Fruit fly (Drosophila melanogaster) whole organism, embryonic: ENCODE data around the gene Jupiter.

Experiments used
- Abd-B ChIP-seq: fragments of 200-800 bp; sonication (Bioruptor generic); optimal IDR thresholded peaks from 2 replicates; lab custom pipeline; 2018; ENCODE audit warnings: missing biosample characterization, mild to moderate bottlenecking, missing genetic modification characterization, moderate library complexity
- Adf1 ChIP-seq: fragments of 200-800 bp; sonication (Bioruptor generic); IDR thresholded peaks from 2 replicates; pipeline ENCODE4 v1.3.6; 2022; ENCODE audit warnings: missing biosample characterization, missing genetic modification characterization
- Asciz ChIP-seq: fragments of 200-800 bp; sonication (Bioruptor generic); optimal IDR thresholded peaks from 2 replicates; lab custom pipeline; 2017; ENCODE audit warnings: missing biosample characterization, mild to moderate bottlenecking, missing genetic modification characterization, missing genetic modification reagents
- C15 ChIP-seq: fragments of 200-800 bp; sonication (Bioruptor generic); IDR thresholded peaks from 3 replicates; pipeline ENCODE4 v1.3.6; 2022; ENCODE audit warnings: missing biosample characterization, missing genetic modification characterization
- CG10147 ChIP-seq: fragments of 200-800 bp; sonication (Bioruptor generic); optimal IDR thresholded peaks from 2 replicates; lab custom pipeline; 2019; ENCODE audit warnings: missing biosample characterization, mild to moderate bottlenecking, missing genetic modification characterization, moderate library complexity
- CG10366 ChIP-seq: fragments of 200-800 bp; sonication (Bioruptor generic); IDR thresholded peaks from 2 replicates; pipeline ENCODE4 v1.3.6; 2022; ENCODE audit warnings: missing biosample characterization, missing genetic modification characterization
- CG10543 ChIP-seq: fragments of 200-800 bp; sonication (Bioruptor generic); optimal IDR thresholded peaks from 3 replicates; lab custom pipeline; 2017; ENCODE audit warnings: missing biosample characterization, mild to moderate bottlenecking, missing genetic modification characterization, moderate library complexity
- CG11398 ChIP-seq: fragments of 200-800 bp; sonication (Bioruptor generic); optimal IDR thresholded peaks from 2 replicates; lab custom pipeline; 2016; ENCODE audit warnings: missing biosample characterization, missing genetic modification characterization
- CG13894 ChIP-seq: fragments of 200-800 bp; sonication (Bioruptor generic); optimal IDR thresholded peaks from 3 replicates; lab custom pipeline; 2018; ENCODE audit warnings: missing biosample characterization, mild to moderate bottlenecking, missing genetic modification characterization, moderate library complexity
- CG16779 ChIP-seq: fragments of 200-800 bp; sonication (Bioruptor generic); IDR thresholded peaks from 2 replicates; pipeline ENCODE4 v1.3.6; 2022; ENCODE audit warnings: missing biosample characterization, missing genetic modification characterization
- CG17802 ChIP-seq: fragments of 200-800 bp; sonication (Bioruptor generic); optimal IDR thresholded peaks from 2 replicates; lab custom pipeline; 2018; ENCODE audit warnings: missing biosample characterization, mild to moderate bottlenecking, missing genetic modification characterization, moderate library complexity
- CG17829 ChIP-seq: fragments of 200-800 bp; optimal IDR thresholded peaks from 2 replicates; lab custom pipeline; 2019; ENCODE audit warnings: missing biosample characterization, mild to moderate bottlenecking, missing genetic modification characterization, moderate library complexity
- CG18262 ChIP-seq: fragments of 200-800 bp; optimal IDR thresholded peaks from 3 replicates; lab custom pipeline; 2019; ENCODE audit warnings: missing biosample characterization, mild to moderate bottlenecking, missing genetic modification characterization, moderate library complexity
- CG18599 ChIP-seq: fragments of 200-800 bp; sonication (Bioruptor generic); optimal IDR thresholded peaks from 3 replicates; lab custom pipeline; 2017; ENCODE audit warnings: missing biosample characterization, missing genetic modification characterization, mild to moderate bottlenecking, moderate library complexity, missing genetic modification reagents
- CG2202 ChIP-seq: fragments of 200-800 bp; sonication (Bioruptor generic); optimal IDR thresholded peaks from 2 replicates; lab custom pipeline; 2018; ENCODE audit warnings: missing biosample characterization, mild to moderate bottlenecking, missing genetic modification characterization
- CG30403 ChIP-seq: fragments of 200-800 bp; sonication (Bioruptor generic); optimal IDR thresholded peaks from 3 replicates; lab custom pipeline; 2016; ENCODE audit warnings: missing biosample characterization, missing genetic modification characterization
- CG31224 ChIP-seq: fragments of 200-800 bp; sonication (Bioruptor generic); IDR thresholded peaks from 2 replicates; pipeline ENCODE4 v1.3.6; 2022; ENCODE audit warnings: missing biosample characterization, missing genetic modification characterization
- CG32772 ChIP-seq: fragments of 200-800 bp; sonication (Bioruptor generic); IDR thresholded peaks from 2 replicates; pipeline ENCODE4 v1.3.6; 2022; ENCODE audit warnings: missing biosample characterization, missing genetic modification characterization
- CG7963 ChIP-seq: fragments of 200-800 bp; sonication (Bioruptor generic); IDR thresholded peaks from 3 replicates; pipeline ENCODE4 v1.3.6; 2022; ENCODE audit warnings: missing biosample characterization, missing genetic modification characterization; ENCODE audit not compliant: partially characterized antibody
- Dbx ChIP-seq: fragments of 200-800 bp; sonication (Bioruptor generic); IDR thresholded peaks from 3 replicates; pipeline ENCODE4 v1.3.6; 2022; ENCODE audit warnings: missing biosample characterization, missing genetic modification characterization
- Dfd ChIP-seq, 2 experiments: fragments of >200 bp; optimal IDR thresholded peaks; 2 replicates each; lab custom pipeline; 2017; ENCODE audit warnings: missing biosample characterization in 2 of 2, missing genetic modification characterization in 2 of 2
- Dip2 ChIP-seq: fragments of 200-800 bp; sonication (Bioruptor generic); IDR thresholded peaks from 2 replicates; pipeline ENCODE4 v1.3.6; 2022; ENCODE audit warnings: missing biosample characterization, missing genetic modification characterization
- Dip3 ChIP-seq: fragments of 200-800 bp; sonication (Bioruptor generic); optimal IDR thresholded peaks from 3 replicates; lab custom pipeline; 2016; ENCODE audit warnings: missing biosample characterization, missing genetic modification characterization
- Gsc ChIP-seq: fragments of 200-800 bp; sonication (Bioruptor generic); IDR thresholded peaks from 2 replicates; pipeline ENCODE4 v1.3.6; 2022; ENCODE audit warnings: missing biosample characterization, missing genetic modification characterization
- Gug ChIP-seq: fragments of 200-800 bp; sonication (Bioruptor generic); IDR thresholded peaks from 4 replicates; pipeline ENCODE4 v1.3.6; 2022; ENCODE audit warnings: missing biosample characterization, missing genetic modification characterization
- HmgZ ChIP-seq: fragments of 200-800 bp; sonication (Bioruptor generic); optimal IDR thresholded peaks from 2 replicates; lab custom pipeline; 2018; ENCODE audit warnings: missing biosample characterization, mild to moderate bottlenecking, missing genetic modification characterization
- Hr3 ChIP-seq: fragments of 200-800 bp; sonication (Bioruptor generic); optimal IDR thresholded peaks from 3 replicates; lab custom pipeline; 2016; ENCODE audit warnings: missing biosample characterization, missing genetic modification characterization
- Rx ChIP-seq: fragments of 200-800 bp; sonication (Bioruptor generic); IDR thresholded peaks from 2 replicates; pipeline ENCODE4 v1.3.6; 2022; ENCODE audit warnings: missing biosample characterization, missing genetic modification characterization
- Sin3A ChIP-seq: fragments of >200 bp; optimal IDR thresholded peaks from 2 replicates; lab custom pipeline; 2018
- Tbp ChIP-seq: fragments of >200 bp; optimal IDR thresholded peaks from 2 replicates; lab custom pipeline; 2018; ENCODE audit warnings: missing biosample characterization, missing genetic modification characterization
- abd-A ChIP-seq: fragments of 200-800 bp; sonication (Bioruptor generic); optimal IDR thresholded peaks from 3 replicates; lab custom pipeline; 2019; ENCODE audit warnings: missing biosample characterization, mild to moderate bottlenecking, missing genetic modification characterization, moderate library complexity
- caup ChIP-seq: fragments of 200-800 bp; sonication (Bioruptor generic); optimal IDR thresholded peaks from 3 replicates; lab custom pipeline; 2017; ENCODE audit warnings: missing biosample characterization, mild to moderate bottlenecking, missing genetic modification characterization, moderate library complexity; ENCODE audit not compliant: severe bottlenecking
- chm ChIP-seq: fragments of 200-800 bp; sonication (Bioruptor generic); IDR thresholded peaks from 2 replicates; pipeline ENCODE4 v1.3.6; 2022; ENCODE audit warnings: missing biosample characterization, missing genetic modification characterization
- dm ChIP-seq: fragments of 200-800 bp; sonication (Bioruptor generic); optimal IDR thresholded peaks from 3 replicates; lab custom pipeline; 2016; ENCODE audit warnings: missing biosample characterization, missing genetic modification characterization
- dpn ChIP-seq, 2 experiments: fragments of 200-800 bp; sonication (Bioruptor generic); optimal IDR thresholded peaks; 3 replicates each; lab custom pipeline; 2016; ENCODE audit warnings: missing biosample characterization in 2 of 2, missing genetic modification characterization in 2 of 2
- en ChIP-seq: fragments of 200-800 bp; sonication (Bioruptor generic); optimal IDR thresholded peaks from 2 replicates; lab custom pipeline; 2016; ENCODE audit warnings: missing biosample characterization, missing genetic modification characterization
- fd102C ChIP-seq: fragments of 200-800 bp; sonication (Bioruptor generic); optimal IDR thresholded peaks from 2 replicates; lab custom pipeline; 2018; ENCODE audit warnings: missing biosample characterization, mild to moderate bottlenecking, missing genetic modification characterization, moderate library complexity
- gt ChIP-seq: fragments of 200-800 bp; sonication (Bioruptor generic); IDR thresholded peaks from 2 replicates; pipeline ENCODE4 v1.3.6; 2022; ENCODE audit warnings: missing biosample characterization, missing genetic modification characterization
- jigr1 ChIP-seq: fragments of 200-800 bp; sonication (Bioruptor generic); IDR thresholded peaks from 3 replicates; pipeline ENCODE4 v1.3.6; 2022; ENCODE audit warnings: missing biosample characterization, missing genetic modification characterization
- kni ChIP-seq: fragments of 200-800 bp; sonication (Bioruptor generic); optimal IDR thresholded peaks from 3 replicates; lab custom pipeline; 2017; ENCODE audit warnings: mild to moderate bottlenecking, missing biosample characterization, missing genetic modification reagents, missing genetic modification characterization
- lov ChIP-seq, 2 experiments: fragments of 200-800 bp in 1 of 2; fragments of >200 bp in 1 of 2; sonication (Bioruptor generic) in 1 of 2; IDR thresholded peaks in 1 of 2; optimal IDR thresholded peaks in 1 of 2; 2 replicates in 1 of 2; 3 replicates in 1 of 2; pipeline versions ENCODE4 v1.3.6 to Lab custom; 2017 to 2022; ENCODE audit warnings: missing biosample characterization in 1 of 2, missing genetic modification characterization in 1 of 2
- luna ChIP-seq: fragments of 200-800 bp; sonication (Bioruptor generic); optimal IDR thresholded peaks from 2 replicates; lab custom pipeline; 2016; ENCODE audit warnings: missing biosample characterization, missing genetic modification characterization
- rib ChIP-seq: fragments of 200-800 bp; sonication (Bioruptor generic); IDR thresholded peaks from 2 replicates; pipeline ENCODE4 v1.3.6; 2022; ENCODE audit warnings: missing biosample characterization, missing genetic modification characterization
- row ChIP-seq: fragments of 200-800 bp; sonication (Bioruptor generic); IDR thresholded peaks from 3 replicates; pipeline ENCODE4 v1.3.6; 2022; ENCODE audit warnings: missing biosample characterization, missing genetic modification characterization
- salm ChIP-seq: fragments of 200-800 bp; sonication (Bioruptor generic); optimal IDR thresholded peaks from 2 replicates; lab custom pipeline; 2018; ENCODE audit warnings: missing biosample characterization, mild to moderate bottlenecking, missing genetic modification characterization
- sob ChIP-seq: fragments of 200-800 bp; sonication (Bioruptor generic); IDR thresholded peaks from 2 replicates; pipeline ENCODE4 v1.3.6; 2022; ENCODE audit warnings: missing biosample characterization, missing genetic modification characterization
- trh ChIP-seq: fragments of 200-800 bp; sonication (Bioruptor generic); optimal IDR thresholded peaks from 2 replicates; lab custom pipeline; 2016; ENCODE audit warnings: missing biosample characterization, missing genetic modification characterization
- tup ChIP-seq: fragments of 200-800 bp; sonication (Bioruptor generic); optimal IDR thresholded peaks from 2 replicates; lab custom pipeline; 2016; ENCODE audit warnings: missing biosample characterization, mild to moderate bottlenecking, missing genetic modification characterization, moderate library complexity
- unc-4 ChIP-seq: fragments of 200-800 bp; sonication (Bioruptor generic); IDR thresholded peaks from 2 replicates; pipeline ENCODE4 v1.3.6; 2022; ENCODE audit warnings: missing biosample characterization, missing genetic modification characterization; ENCODE audit not compliant: partially characterized antibody

Gene Jupiter

DNA sequence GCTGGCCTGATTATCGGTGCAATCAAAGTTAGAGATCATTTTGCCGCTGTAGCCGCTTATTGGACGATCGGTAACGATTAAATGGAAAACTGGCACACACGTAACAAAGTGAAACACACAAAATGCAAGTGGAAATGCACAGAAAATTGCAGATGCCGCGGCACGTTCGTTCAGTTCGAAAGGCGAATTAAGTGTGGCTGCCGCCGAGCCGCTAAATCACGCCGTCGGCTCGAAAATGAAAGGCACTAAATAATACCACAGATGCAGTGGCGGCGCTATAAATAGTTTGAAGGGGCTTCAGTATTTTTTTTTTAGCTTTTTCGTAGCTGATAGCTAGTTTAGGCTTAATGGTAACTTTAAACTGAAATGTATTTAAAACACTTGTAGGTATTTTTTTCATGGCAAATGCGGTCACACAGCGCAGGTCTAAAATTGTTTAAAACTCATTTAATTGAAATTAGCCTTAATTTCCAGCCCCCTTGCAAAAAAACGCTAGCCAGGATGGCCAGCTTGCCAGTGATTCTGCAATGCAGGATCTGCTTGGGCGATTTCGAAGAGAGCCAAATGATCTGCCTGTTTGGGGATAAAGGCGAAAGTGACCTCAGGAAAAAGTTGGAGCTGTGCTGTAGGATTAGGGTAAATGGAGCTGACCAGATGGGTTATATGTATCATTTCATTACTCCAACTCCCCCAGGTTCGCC is at the start of gene Jupiter, which contains the start of gene CG14710 (continued):
- TF ChIP-seq lov (optimal IDR thresholded peaks at IDR 0.05; lab: Kevin White, UChicago) (no peak), lov (GFP tag; IDR thresholded peaks at IDR 0.05; lab: Robert Waterston, UW) (0 out of 3 replicates have a peak, but pooled peaks have one; percentile 60), Dip2 (GFP tag; lab: Robert Waterston, UW) (no peak), CG10543 (peak; percentile 61), Dip3 (GFP tag; lab: Kevin White, UChicago) (peak; percentile 67), CG16779 (GFP tag; lab: Robert Waterston, UW) (no peak), luna (GFP tag; lab: Kevin White, UChicago) (no peak), CG17802 (tag; lab: Kevin White, UChicago) (peak; percentile 52), Abd-B (peak; percentile 48), Rx (GFP tag; lab: Robert Waterston, UW) (peak; percentile 38; the same call in 1 of the 2 replicates), HmgZ (peak; percentile 86), dm (GFP tag; lab: Kevin White, UChicago) (peak; percentile 80), unc-4 (GFP tag; lab: Robert Waterston, UW) (0 out of 2 replicates have a peak, but pooled peaks have one; percentile 30), chm (GFP tag; lab: Robert Waterston, UW) (peak; percentile 68), caup (GFP tag; lab: Kevin White, UChicago) (peak; percentile 53), CG17829 (tag; lab: Kevin White, UChicago) (peak; percentile 76), kni (GFP tag; lab: Kevin White, UChicago) (peak; percentile 31), CG32772 (GFP tag; lab: Robert Waterston, UW) (peak; percentile 68), trh (GFP tag; lab: Kevin White, UChicago) (peak; percentile 10), Dfd (GFP tag; optimal IDR thresholded peaks at IDR 0.05; lab: Kevin White, UChicago) (no peak), Adf1 (peak; percentile 23; the same call in 1 of the 2 replicates), en (GFP tag; lab: Kevin White, UChicago) (peak; percentile 6), CG7963 (GFP tag; lab: Robert Waterston, UW) (no peak), gt (GFP tag; lab: Robert Waterston, UW) (no peak), Asciz (no peak), sob (GFP tag; lab: Robert Waterston, UW) (peak; percentile 78), Dbx (peak; percentile 82), rib (GFP tag; lab: Robert Waterston, UW) (0 out of 2 replicates have a peak, but pooled peaks have one; percentile 49), C15 (GFP tag; lab: Robert Waterston, UW) (no peak), CG11398 (peak; percentile 4), abd-A (tag; lab: Kevin White, UChicago) (no peak), Sin3A (lab: Kevin White, UChicago) (peak; percentile 81), CG18262 (tag; lab: Kevin White, UChicago) (peak; percentile 5), Hr3 (peak; percentile 69), CG2202 (tag; lab: Kevin White, UChicago) (peak; percentile 45), jigr1 (GFP tag; lab: Robert Waterston, UW) (peak; percentile 14; the same call in 1 of the 3 replicates), CG31224 (GFP tag; lab: Robert Waterston, UW) (no peak), CG10366 (GFP tag; lab: Robert Waterston, UW) (peak; percentile 57), dpn (GFP tag; optimal IDR thresholded peaks at IDR 0.05; lab: Kevin White, UChicago) (peak; percentile 80 to 83), CG30403 (GFP tag; lab: Kevin White, UChicago) (peak; percentile 83), Tbp (GFP tag; lab: Kevin White, UChicago) (peak; percentile 53), row (GFP tag; lab: Robert Waterston, UW) (peak; percentile 89), Gug (peak; percentile 84), Gsc (no peak), fd102C (GFP tag; lab: Kevin White, UChicago) (no peak), CG10147 (GFP tag; lab: Kevin White, UChicago) (peak; percentile 31), tup (GFP tag; lab: Kevin White, UChicago) (peak; percentile 18), salm (no peak), CG18599 (peak; percentile 51), CG13894 (tag; lab: Kevin White, UChicago) (peak; percentile 78)
